Fruit fly (Drosophila melanogaster): ENCODE data around the gene CG42833.

DNA sequence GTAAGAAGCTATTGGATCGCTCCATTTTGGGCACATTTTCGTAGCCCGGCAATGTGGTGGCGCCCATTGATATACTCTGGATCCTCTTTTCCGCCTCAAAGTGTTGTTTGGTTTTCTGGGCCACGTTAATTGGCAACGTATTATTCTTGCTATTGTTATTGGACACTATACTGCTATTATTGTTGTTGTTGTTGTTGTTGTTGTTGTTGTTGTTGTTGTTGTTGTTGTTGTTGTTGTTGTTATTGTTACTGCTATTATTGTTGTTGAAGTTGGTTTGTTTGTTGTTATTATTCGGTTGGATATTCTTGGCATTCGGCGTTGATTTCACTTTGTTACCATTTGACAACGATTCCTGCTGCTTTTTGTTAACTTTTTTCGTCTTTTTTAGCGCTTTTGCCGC lies 8.0 kb upstream of the CG42833 start:
- TF ChIP-seq CG8478 (optimal IDR thresholded peaks at IDR 0.05), result no peak
- no peak for TF ChIP-seq CTCF (optimal IDR thresholded peaks at IDR 0.05)
